Fruit fly (Drosophila melanogaster) whole organism: ENCODE results near the gene sll.

ENCODE experiments used
- psq ChIP-seq: fragments of >200 bp; optimal IDR thresholded peaks from 2 replicates; lab custom pipeline; 2017
- usp ChIP-seq: fragments of >200 bp; optimal IDR thresholded peaks from 2 replicates; lab custom pipeline; 2017; ENCODE audit warnings: missing biosample characterization, missing genetic modification characterization, mixed read lengths

- TF ChIP-seq usp (no peak), psq (lab: Kevin White, UChicago) (no peak)
These were observed 7.6 kb downstream of the sll start, which contains the start of gene CG14327 for dm6 chr3R:17613549-17613948.
